Fruit fly (Drosophila melanogaster) whole organism: ENCODE data around the gene bif.

Experiments used
- CG8478 ChIP-seq: fragments of >200 bp; optimal IDR thresholded peaks from 2 replicates; lab custom pipeline; 2018; ENCODE audit warnings: inconsistent platforms
- Dll ChIP-seq: fragments of >200 bp; optimal IDR thresholded peaks from 2 replicates; lab custom pipeline; 2017
- EcR ChIP-seq, 2 experiments: fragments of >200 bp; optimal IDR thresholded peaks; 2 replicates each; lab custom pipeline; 2017; ENCODE audit warnings: missing biosample characterization in 2 of 2, missing genetic modification characterization in 2 of 2, missing genetic modification reagents in 2 of 2
- pan ChIP-seq: fragments of >200 bp; optimal IDR thresholded peaks from 2 replicates; lab custom pipeline; 2017
- psq ChIP-seq: fragments of >200 bp; optimal IDR thresholded peaks from 2 replicates; lab custom pipeline; 2017
- usp ChIP-seq: fragments of >200 bp; optimal IDR thresholded peaks from 2 replicates; lab custom pipeline; 2017; ENCODE audit warnings: missing biosample characterization, missing genetic modification characterization, mixed read lengths

Gene bif

DNA sequence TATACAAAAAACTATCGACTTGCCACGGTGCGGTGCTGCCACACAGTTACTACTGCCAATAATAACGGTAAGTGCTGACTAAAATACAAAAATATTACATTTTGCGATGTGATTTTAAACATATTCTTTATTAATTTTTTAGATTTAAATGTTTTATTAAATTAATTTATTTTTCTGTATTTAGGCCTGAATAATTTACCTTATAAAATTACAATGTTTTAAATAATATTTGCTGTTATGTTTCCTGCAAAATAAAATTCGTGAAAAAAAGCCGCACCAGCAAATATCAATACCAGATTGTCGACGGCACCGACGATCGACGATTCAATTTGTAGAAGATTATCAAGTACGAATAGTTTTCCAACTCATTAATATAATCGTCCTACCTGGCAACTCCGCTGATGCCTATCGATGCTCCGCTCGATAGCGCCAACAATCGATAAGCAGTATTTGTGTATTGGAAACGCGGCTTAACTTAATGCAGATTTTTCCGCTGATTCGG, at the start of gene bif, which contains the start of gene Vlet:
Gene bif, plus strand, starts transcription at position 432 of the 502 bp plus-strand sequence.
Gene Vlet, minus strand, starts transcription at position 51 of the 502 bp plus-strand sequence.
- no peak for TF ChIP-seq usp
- no peak for TF ChIP-seq EcR (GFP tag; optimal IDR thresholded peaks at IDR 0.05; lab: Kevin White, UChicago)
- no peak for TF ChIP-seq psq (lab: Kevin White, UChicago)
- no peak for TF ChIP-seq pan (lab: Kevin White, UChicago)
- no peak for TF ChIP-seq Dll
- no peak for TF ChIP-seq CG8478 (lab: Kevin White, UChicago)

DNA sequence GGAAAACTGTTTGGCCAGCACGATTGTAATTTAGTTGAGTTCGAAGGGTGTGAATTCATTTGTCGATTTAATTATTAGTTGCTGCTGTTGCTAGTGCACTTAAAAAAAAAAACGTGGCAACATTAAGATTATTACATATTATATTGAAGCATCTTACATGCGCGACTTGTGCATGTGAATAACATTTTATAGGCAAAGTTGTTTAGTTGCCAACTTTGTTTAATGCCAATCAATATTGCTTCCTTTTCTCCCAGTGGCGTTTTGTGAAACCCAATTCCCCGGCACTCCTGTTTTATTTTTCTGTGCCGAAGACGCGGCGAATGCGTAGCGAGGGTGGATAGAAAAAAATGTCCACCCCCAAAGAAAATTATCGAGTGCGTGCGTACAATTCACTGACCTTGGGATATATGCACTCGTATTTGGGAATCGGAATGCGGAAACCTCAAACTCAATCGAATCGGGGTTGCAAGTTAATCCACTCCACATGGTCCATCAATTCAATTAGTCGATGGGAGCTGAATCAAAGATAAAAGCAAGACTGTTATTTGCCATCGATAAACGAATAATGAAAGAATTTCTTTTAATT, 49.7 kb upstream of the bif start:
- TF ChIP-seq Dll = no peak
- TF ChIP-seq CG8478 (lab: Kevin White, UChicago) = no peak
- no peak for TF ChIP-seq EcR (GFP tag; optimal IDR thresholded peaks at IDR 0.05; lab: Kevin White, UChicago)
- no peak for TF ChIP-seq usp
- TF ChIP-seq psq (lab: Kevin White, UChicago) = no peak
- TF ChIP-seq pan (lab: Kevin White, UChicago) = no peak

DNA sequence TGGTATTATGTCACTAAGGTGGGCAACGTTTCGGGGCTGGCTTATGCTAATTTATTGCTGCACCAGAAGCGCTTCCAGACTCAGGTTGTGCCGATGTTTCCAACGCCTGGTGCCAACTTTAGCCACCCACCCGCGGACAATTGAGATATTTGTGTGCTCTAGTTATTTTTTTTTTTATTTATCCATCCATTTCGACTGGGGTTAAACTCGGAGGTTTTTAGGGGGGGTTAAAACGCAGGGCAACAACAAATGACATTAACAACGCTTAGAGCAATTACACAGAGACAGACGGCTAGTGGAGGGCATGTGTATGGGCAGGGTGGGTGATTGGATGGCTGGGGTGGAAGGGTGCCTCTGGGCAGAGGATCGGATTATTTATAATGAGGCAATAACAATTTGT, 47.1 kb upstream of the bif start:
- TF ChIP-seq EcR (GFP tag; optimal IDR thresholded peaks at IDR 0.05; lab: Kevin White, UChicago) = no peak
- no peak for TF ChIP-seq psq (lab: Kevin White, UChicago)
- TF ChIP-seq CG8478 (lab: Kevin White, UChicago) = no peak

DNA sequence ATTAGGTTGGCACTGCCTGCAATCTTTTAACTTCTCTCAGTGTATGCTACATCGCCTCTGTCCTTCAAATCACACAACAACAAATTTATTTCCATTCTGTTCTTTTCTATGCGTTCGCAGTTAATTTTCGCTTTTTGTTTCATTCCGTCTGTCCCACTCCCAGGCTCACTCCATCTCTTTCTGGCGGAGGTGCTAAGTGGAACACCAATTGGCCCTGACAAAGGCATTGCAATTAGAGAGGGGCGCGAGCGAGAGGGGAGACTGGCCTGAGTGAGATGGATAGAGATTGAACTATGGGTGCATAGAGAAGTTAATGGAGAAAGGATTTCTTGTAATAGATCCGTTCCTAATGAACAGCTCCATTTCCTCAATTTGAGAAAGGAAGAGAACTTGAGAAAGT, 38.3 kb upstream of the bif start:
- no peak for TF ChIP-seq pan (lab: Kevin White, UChicago)
- no peak for TF ChIP-seq EcR (GFP tag; optimal IDR thresholded peaks at IDR 0.05; lab: Kevin White, UChicago)
- TF ChIP-seq psq (lab: Kevin White, UChicago) = no peak
- TF ChIP-seq usp = no peak
- TF ChIP-seq CG8478 (lab: Kevin White, UChicago) = no peak
- no peak for TF ChIP-seq Dll

DNA sequence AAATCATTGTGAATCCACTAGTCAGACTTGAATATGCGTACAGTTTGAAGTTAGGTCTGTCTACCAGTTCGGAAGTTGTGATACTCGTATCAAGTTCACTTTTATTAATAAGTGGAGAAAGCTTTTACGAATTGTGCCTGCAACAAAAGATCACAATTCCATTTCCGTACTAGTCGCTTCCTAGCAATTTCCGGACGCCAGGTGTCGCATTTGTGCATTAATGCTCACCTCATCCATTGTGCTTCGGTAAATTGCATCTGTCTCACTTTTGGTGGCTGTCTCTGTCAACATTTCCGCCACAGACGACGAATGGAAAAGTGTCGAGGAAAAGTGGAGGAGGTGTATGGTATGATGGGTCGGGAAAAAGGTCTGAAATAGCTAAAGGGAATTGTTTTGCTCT, 35.5 kb upstream of the bif start:
- TF ChIP-seq psq (lab: Kevin White, UChicago) (no peak), EcR (GFP tag; optimal IDR thresholded peaks at IDR 0.05; lab: Kevin White, UChicago) (no peak), pan (lab: Kevin White, UChicago) (no peak), Dll (no peak), CG8478 (lab: Kevin White, UChicago) (no peak), usp (no peak)

DNA sequence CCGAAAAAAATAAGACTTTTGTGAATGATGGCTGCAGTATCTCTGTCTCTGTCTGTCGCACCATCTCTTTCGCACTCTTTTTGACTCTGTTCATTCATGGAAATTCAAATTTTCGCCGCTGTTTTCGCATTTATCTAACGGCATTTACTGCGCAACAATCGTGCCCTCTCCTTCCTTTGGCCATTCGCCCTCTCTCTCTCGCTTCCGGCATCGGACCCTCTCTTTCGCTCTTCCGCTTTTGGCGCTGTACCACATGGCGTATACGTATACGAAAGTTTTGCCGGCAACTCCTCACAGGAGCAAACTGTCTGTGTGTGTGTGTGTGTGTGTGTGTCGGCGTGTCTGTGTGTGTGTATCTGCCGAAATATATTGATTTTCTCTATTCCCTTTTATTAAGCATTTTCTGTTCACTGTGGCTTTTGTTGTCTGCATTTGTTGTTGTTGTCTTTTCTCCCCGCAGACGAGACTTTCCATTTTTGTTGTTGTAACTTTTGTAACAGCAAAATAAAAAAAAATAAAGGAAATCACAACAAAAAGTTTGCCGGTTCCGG, 34.2 kb upstream of the bif start:
- TF ChIP-seq Dll = no peak
- TF ChIP-seq CG8478 (lab: Kevin White, UChicago) = no peak
- TF ChIP-seq pan (lab: Kevin White, UChicago) = no peak
- TF ChIP-seq usp = no peak
- no peak for TF ChIP-seq EcR (GFP tag; optimal IDR thresholded peaks at IDR 0.05; lab: Kevin White, UChicago)
- TF ChIP-seq psq (lab: Kevin White, UChicago) = no peak

DNA sequence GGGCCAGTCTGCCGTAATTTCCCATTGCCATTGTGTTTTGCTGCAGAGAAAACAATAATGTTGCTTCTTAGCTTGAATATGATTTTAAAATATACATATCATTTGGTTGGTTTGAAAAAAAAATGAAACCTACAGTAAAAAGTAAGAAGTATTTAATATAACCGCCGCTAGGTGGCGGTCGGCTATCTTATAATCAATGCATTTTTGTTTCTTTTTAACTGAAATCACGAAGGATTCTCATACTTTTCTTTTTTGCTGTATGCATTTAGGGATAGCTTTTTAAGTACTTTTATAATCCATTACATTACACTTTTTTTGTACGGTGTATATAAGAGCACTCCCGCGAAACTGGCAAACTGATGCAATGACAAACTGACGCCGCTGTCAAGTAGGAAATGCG, 27.4 kb upstream of the bif start:
- TF ChIP-seq Dll = no peak
- TF ChIP-seq EcR (GFP tag; optimal IDR thresholded peaks at IDR 0.05; lab: Kevin White, UChicago) = no peak
- no peak for TF ChIP-seq usp
- no peak for TF ChIP-seq pan (lab: Kevin White, UChicago)
- no peak for TF ChIP-seq psq (lab: Kevin White, UChicago)
- TF ChIP-seq CG8478 (lab: Kevin White, UChicago) = no peak

DNA sequence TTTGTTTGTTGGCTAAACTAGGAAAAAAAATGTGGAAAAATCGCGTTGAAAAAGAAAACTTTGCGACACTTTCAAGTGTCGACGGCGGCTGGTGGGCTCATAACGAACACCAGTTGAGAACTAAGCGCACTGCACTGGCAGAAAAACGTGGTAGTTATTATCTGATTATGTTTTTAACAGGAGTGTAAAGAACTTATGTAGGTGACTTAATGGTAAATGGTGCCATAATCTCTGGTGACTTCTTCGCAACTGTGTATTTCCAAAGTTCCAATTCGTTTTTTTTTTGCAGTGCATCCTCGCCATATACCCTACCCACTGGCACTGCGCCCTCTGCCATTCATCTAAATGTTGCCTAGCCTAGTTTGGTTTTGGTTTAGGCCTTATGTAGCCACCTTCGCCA, 25.8 kb upstream of the bif start:
- TF ChIP-seq psq (lab: Kevin White, UChicago) (no peak), Dll (no peak), EcR (GFP tag; optimal IDR thresholded peaks at IDR 0.05; lab: Kevin White, UChicago) (no peak), usp (no peak), pan (lab: Kevin White, UChicago) (no peak), CG8478 (lab: Kevin White, UChicago) (no peak)

DNA sequence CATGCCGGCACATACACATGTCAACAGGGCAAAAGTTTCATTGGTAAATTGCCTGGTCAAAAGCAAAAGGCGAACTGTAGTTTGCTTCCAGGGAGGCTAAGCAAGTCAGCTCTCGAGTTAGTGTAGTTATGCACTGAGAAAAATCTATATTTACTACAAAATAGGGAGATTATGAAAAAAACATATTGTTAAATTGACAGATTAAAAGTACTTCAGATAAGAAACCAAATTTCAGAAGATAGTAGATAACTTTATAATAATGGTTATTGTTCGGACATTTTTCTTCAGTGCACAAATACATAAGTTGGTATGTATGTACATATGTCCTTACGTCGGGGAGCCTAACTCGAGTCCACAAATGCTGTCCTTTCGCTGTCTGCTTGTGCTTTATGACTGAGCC, 21.6 kb upstream of the bif start:
- TF ChIP-seq psq (lab: Kevin White, UChicago) (no peak), CG8478 (lab: Kevin White, UChicago) (no peak), EcR (GFP tag; optimal IDR thresholded peaks at IDR 0.05; lab: Kevin White, UChicago) (no peak), Dll (no peak), usp (no peak), pan (lab: Kevin White, UChicago) (no peak)

DNA sequence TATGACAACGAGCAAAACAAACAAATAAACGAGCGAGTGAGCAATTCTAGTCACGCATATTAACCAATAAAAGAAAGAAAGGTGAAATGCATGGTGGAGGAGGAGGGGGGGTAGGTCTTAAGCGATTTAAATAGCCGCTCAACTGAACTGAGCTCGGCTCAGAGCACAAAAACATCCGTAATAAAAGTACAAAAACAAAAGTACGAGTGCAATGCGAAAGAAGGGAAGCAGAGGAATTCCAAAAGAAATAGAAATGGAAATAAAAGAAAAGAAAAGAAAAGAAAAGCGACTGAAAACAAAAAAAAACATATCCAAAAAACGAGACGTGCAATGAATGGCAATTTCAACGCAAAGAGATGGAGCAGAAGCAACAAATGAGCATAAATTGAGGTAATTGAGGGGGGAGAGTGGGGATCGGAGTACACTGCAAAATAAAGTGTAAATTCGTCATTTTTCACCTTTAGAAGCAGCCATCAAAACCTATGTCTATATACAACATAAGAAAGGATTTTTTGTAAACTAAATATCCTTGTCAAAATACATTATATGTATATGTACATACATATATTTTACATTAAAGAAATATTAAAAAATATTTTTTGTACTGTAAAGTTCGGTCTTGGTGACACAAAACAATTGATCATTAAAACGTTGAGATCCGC, 20.5 kb upstream of the bif start:
- no peak for TF ChIP-seq CG8478 (lab: Kevin White, UChicago)

DNA sequence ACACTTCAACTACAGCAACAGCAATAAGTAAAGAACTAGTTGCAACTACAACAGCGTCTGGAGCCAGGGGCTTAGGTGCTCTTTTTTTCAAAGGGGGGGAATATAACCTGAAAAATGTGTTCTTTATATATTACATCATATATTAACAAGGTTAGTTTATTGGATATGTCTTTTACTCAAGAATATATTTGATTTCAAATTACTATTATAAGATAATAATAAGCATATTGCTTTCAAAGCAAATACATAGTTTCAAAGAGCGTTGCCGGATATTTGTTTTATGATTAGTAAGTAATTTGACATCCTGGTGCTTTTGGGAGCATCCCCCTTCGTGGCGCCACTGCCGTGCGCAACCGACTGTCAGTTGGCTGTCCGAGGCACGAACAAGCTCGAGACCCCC, 19.7 kb upstream of the bif start:
- TF ChIP-seq EcR (GFP tag; optimal IDR thresholded peaks at IDR 0.05; lab: Kevin White, UChicago) = no peak
- TF ChIP-seq pan (lab: Kevin White, UChicago) = no peak
- no peak for TF ChIP-seq psq (lab: Kevin White, UChicago)
- no peak for TF ChIP-seq Dll
- no peak for TF ChIP-seq CG8478 (lab: Kevin White, UChicago)
- no peak for TF ChIP-seq usp

DNA sequence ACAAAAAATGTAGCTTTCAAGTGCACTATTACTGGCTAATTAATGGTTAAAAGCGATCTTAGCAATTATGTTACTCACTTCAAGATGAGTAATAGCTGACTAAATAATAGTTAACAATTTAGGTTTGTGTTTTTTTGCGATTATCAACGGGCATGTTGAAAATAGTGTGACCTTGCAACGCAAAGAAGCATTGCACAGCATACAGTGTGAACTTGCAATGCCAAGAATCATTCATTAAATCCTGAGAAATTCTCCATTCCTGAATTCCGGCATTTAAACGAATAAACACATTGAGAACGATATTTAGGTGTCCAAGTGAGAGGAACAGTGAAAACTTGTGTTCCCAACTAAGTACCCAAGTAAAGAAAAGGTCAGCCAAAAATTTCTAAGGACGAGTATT, 19.1 kb upstream of the bif start:
- TF ChIP-seq EcR (GFP tag; optimal IDR thresholded peaks at IDR 0.05; lab: Kevin White, UChicago) (no peak), CG8478 (lab: Kevin White, UChicago) (no peak), usp (no peak), psq (lab: Kevin White, UChicago) (no peak), Dll (no peak)
